Fruit fly (Drosophila melanogaster): Measurements from ENCODE around the gene ifc.

DNA sequence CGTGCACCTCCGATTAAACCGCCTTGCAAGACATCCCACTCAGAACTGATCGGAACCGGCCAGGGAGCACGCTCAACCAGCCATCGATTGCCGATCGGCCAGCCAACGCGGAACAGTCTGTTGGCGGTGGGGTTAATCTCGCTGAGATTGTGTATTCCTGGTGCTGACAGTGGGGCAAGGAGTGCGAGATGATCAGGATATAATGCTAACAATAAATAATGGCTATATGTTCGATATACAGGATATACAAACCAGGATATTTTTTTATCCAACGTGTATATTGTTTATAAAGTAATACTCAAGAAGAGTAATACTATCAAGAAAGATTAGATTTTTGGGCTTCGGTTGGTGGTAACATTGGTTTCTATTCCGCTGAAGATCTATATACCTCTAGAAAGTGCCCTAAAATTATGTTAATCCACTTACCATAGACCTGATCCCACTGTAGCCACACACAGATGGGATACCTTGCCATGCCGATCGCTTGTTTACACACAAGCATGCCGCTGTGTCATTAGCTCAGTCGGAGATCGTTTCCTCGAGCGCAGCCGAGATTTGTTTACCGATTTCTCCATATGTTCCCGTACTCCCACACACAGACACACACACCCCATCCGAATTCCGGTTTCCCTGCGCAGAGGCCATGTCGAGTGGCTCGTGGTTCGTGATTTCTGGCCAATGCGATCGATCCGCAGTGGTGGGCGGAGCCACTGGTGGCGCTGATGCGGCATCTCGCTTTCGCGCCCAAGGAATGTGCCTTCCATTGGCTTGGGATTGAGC lies 33.4 kb downstream of the ifc start, which contains the start of gene H2.0:
- TF ChIP-seq lilli (GFP tag; optimal IDR thresholded peaks at IDR 0.05) (peak; percentile 22), CG3281 (GFP tag; optimal IDR thresholded peaks at IDR 0.05) (no peak), CG14014 (GFP tag; IDR thresholded peaks at IDR 0.05) (no peak), CG4328 (GFP tag; optimal IDR thresholded peaks at IDR 0.05) (no peak), Hr51 (GFP tag; optimal IDR thresholded peaks at IDR 0.05) (no peak), Sin3A (optimal IDR thresholded peaks at IDR 0.05) (no peak), CG3838 (GFP tag; optimal IDR thresholded peaks at IDR 0.05) (no peak), bbx (GFP tag; IDR thresholded peaks at IDR 0.05; ENCODE audit: partially characterized antibody) (no peak), Lpt (GFP tag; optimal IDR thresholded peaks at IDR 0.05) (no peak), gsb (GFP tag; IDR thresholded peaks at IDR 0.05) (no peak), bab2 (GFP tag; optimal IDR thresholded peaks at IDR 0.05) (no peak)

Measured in whole organism, embryonic.